Worm (Caenorhabditis elegans): Measurements from ENCODE around the gene hsp-1.

hsp-1 gene

DNA sequence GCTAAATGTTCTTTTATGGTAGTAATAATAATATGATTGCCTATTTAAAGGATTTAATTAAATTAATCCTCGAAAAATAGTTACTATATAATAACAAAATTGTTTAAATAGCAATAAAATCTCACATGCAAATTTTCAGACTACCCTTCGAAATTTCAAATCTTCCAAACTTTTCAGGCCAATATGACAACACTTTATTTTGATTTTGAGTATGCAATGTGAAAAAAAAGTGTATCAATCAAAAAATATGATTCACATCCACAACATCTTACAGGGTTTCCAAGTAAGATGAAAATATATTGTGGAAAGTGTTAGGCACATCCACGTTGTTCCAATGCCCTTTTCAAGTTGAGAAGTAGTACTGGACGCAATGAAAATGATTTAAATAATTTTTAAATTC, 33.1 kb downstream of the hsp-1 start, which contains the start of gene snf-9:
Gene snf-9 (plus strand): TSS at position 301 of the 400 bp plus-strand sequence.
- TF ChIP-seq F13C5.2 (tag; optimal IDR thresholded peaks at IDR 0.05) (no peak), pes-1 (GFP tag; IDR thresholded peaks at IDR 0.05) (no peak), ceh-36 (tag; optimal IDR thresholded peaks at IDR 0.05) (no peak), scrt-1 (GFP tag; IDR thresholded peaks at IDR 0.05) (no peak), B0310.2 (tag; optimal IDR thresholded peaks at IDR 0.05) (no peak), sea-1 (GFP tag; conservative IDR thresholded peaks at IDR 0.05) (no peak), hmbx-1 (tag; optimal IDR thresholded peaks at IDR 0.05) (no peak), tbx-11 (GFP tag; IDR thresholded peaks at IDR 0.05) (no peak), tbx-37 (GFP tag; conservative IDR thresholded peaks at IDR 0.05) (no peak), aly-1 (tag; optimal IDR thresholded peaks at IDR 0.05) (no peak)

DNA sequence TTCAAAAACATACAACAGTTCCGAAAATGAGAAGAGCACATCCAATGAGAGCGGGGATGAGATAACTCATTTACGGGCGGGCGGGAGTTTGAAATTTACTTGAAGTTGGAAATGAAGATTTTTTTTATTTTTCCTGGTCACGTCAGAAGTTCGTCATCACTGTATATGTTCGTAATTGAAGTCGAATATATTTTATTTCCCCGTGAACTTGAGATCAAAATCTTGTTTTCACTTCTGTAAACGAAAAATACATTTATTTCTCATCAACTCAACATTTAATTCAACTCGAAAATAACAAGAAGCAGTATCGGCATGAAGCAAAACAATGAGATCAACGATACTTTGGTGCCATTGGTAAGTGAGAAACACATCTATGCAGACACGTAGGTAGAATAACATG, 37.6 kb downstream of the hsp-1 start, which contains the start of gene C49C3.20:
Gene C49C3.20 (minus strand): TSS at position 101 of the 400 bp plus-strand sequence.
- TF ChIP-seq aly-1 (tag; optimal IDR thresholded peaks at IDR 0.05) = no peak

DNA sequence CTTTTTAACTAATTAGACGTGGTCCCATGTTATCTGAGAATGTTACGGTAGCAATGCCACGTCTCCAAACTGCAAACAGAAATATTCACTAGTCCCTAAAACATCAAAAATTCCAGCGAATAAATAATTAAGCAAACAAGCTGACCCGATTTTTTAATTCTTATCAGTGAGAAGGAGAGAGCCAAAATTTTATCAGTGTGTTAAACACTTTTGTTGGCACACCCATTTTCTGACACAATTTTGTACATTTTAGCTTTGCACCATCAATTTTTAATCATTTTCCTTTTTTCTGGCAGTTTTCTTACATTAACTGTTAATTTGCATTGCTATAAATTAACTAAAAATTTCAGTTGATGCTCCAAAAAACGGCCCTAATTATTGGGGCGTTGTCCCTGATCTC, 41.7 kb downstream of the hsp-1 start, which contains the start of gene C49C3.4:
Gene C49C3.4 (plus strand): TSS at position 351 of the 400 bp plus-strand sequence.
- TF ChIP-seq aly-1 (tag; optimal IDR thresholded peaks at IDR 0.05) (no peak), ama-1 (optimal IDR thresholded peaks at IDR 0.05) (no peak), ceh-36 (tag; optimal IDR thresholded peaks at IDR 0.05) (no peak), F13C5.2 (tag; optimal IDR thresholded peaks at IDR 0.05) (no peak), B0310.2 (tag; optimal IDR thresholded peaks at IDR 0.05) (no peak), ets-7 (tag; optimal IDR thresholded peaks at IDR 0.05) (no peak), scrt-1 (GFP tag; IDR thresholded peaks at IDR 0.05) (no peak), tra-4 (tag; optimal IDR thresholded peaks at IDR 0.05) (no peak), tbx-37 (GFP tag; conservative IDR thresholded peaks at IDR 0.05) (no peak), ceh-13 (GFP tag; optimal IDR thresholded peaks at IDR 0.05) (no peak), tbx-11 (GFP tag; IDR thresholded peaks at IDR 0.05) (no peak), pes-1 (GFP tag; IDR thresholded peaks at IDR 0.05) (no peak), flt-1 (GFP tag; IDR thresholded peaks at IDR 0.05) (no peak), hmg-4 (GFP tag; optimal IDR thresholded peaks at IDR 0.05) (no peak), hmbx-1 (tag; optimal IDR thresholded peaks at IDR 0.05) (no peak), hnd-1 (tag; optimal IDR thresholded peaks at IDR 0.05) (no peak), sea-1 (GFP tag; conservative IDR thresholded peaks at IDR 0.05) (no peak)

DNA sequence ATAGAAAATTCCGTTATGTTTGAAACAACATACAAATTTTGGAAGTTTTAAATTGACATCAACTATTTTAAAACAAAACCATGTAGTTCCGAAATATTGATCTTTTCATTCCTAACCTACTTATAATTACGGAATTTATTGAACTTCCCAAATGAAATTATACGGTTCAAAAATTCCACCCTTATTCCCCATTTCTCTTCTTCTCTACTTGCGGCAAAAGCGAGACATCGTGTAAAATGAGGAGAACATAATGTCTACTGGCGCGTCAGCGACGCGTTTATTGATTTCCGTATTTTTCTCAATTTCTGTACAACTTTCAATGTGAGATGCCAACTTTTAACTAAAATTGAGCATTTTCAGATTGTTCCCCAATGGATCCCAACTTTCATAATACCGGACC, 50.1 kb downstream of the hsp-1 start, which contains the start of gene ceh-88:
Gene ceh-88 (plus strand): TSS at position 355 of the 400 bp plus-strand sequence.
- TF ChIP-seq aly-1 (tag; optimal IDR thresholded peaks at IDR 0.05) (no peak), sea-1 (GFP tag; conservative IDR thresholded peaks at IDR 0.05) (no peak), ama-1 (optimal IDR thresholded peaks at IDR 0.05) (no peak), tbx-37 (GFP tag; conservative IDR thresholded peaks at IDR 0.05) (no peak), pes-1 (GFP tag; IDR thresholded peaks at IDR 0.05) (no peak), ets-7 (tag; optimal IDR thresholded peaks at IDR 0.05) (no peak), B0310.2 (tag; optimal IDR thresholded peaks at IDR 0.05) (no peak), scrt-1 (GFP tag; IDR thresholded peaks at IDR 0.05) (no peak), hmbx-1 (tag; optimal IDR thresholded peaks at IDR 0.05) (no peak), ceh-36 (tag; optimal IDR thresholded peaks at IDR 0.05) (no peak), tbx-11 (GFP tag; IDR thresholded peaks at IDR 0.05) (no peak), ceh-13 (GFP tag; optimal IDR thresholded peaks at IDR 0.05) (no peak), hmg-4 (GFP tag; optimal IDR thresholded peaks at IDR 0.05) (no peak), hnd-1 (tag; optimal IDR thresholded peaks at IDR 0.05) (no peak), F13C5.2 (tag; optimal IDR thresholded peaks at IDR 0.05) (no peak), tra-4 (tag; optimal IDR thresholded peaks at IDR 0.05) (no peak), flt-1 (GFP tag; IDR thresholded peaks at IDR 0.05) (no peak)

Data from whole organism, early embryonic.